Worm (Caenorhabditis elegans): Measurements from ENCODE around the gene D1022.9.

- TF ChIP-seq nhr-90 (tag; optimal IDR thresholded peaks at IDR 0.05; ENCODE audit: poor library complexity) (no peak), unc-62 (GFP tag; optimal IDR thresholded peaks at IDR 0.05) (no peak), ama-1 (optimal IDR thresholded peaks at IDR 0.05) (no peak), dpl-1 (GFP tag; optimal IDR thresholded peaks at IDR 0.05) (no peak), ceh-82 (tag; optimal IDR thresholded peaks at IDR 0.05) (no peak), nhr-12 (tag; optimal IDR thresholded peaks at IDR 0.05) (no peak), nhr-237 (tag; optimal IDR thresholded peaks at IDR 0.05) (no peak), mep-1 (tag; optimal IDR thresholded peaks at IDR 0.05) (no peak), fkh-10 (GFP tag; optimal IDR thresholded peaks at IDR 0.05) (no peak)
These were observed 15.5 kb upstream of the D1022.9 start, which contains the start of gene C28F5.1 for ce11 chrII:7505005-7505404.

Data from whole organism, L1 larva.